Fruit fly (Drosophila melanogaster) whole organism, pupa: ENCODE results near the gene Hmgcr.

Source experiments
- CG10348 ChIP-seq: fragments of 200-800 bp; sonication (Bioruptor generic); IDR thresholded peaks from 2 replicates; pipeline ENCODE4 v1.3.6; 2022; ENCODE audit warnings: missing biosample characterization, missing genetic modification characterization
- CG12605 ChIP-seq: fragments of 200-800 bp; sonication (Bioruptor generic); IDR thresholded peaks from 2 replicates; pipeline ENCODE4 v1.3.6; 2022; ENCODE audit warnings: missing biosample characterization, missing genetic modification characterization
- CG13204 ChIP-seq: fragments of 200-800 bp; sonication (Bioruptor generic); optimal IDR thresholded peaks from 2 replicates; lab custom pipeline; 2018; ENCODE audit warnings: missing biosample characterization, mild to moderate bottlenecking, missing genetic modification characterization, moderate library complexity
- CG14655 ChIP-seq: fragments of 200-800 bp; sonication (Bioruptor generic); optimal IDR thresholded peaks from 3 replicates; lab custom pipeline; 2017; ENCODE audit warnings: mild to moderate bottlenecking, missing biosample characterization, missing genetic modification reagents, missing genetic modification characterization
- CG15710 ChIP-seq: fragments of 200-800 bp; sonication (Bioruptor generic); optimal IDR thresholded peaks from 2 replicates; lab custom pipeline; 2018; ENCODE audit warnings: missing biosample characterization, mild to moderate bottlenecking, missing genetic modification characterization, moderate library complexity
- CG17806 ChIP-seq: fragments of 200-800 bp; sonication (Bioruptor generic); optimal IDR thresholded peaks from 2 replicates; lab custom pipeline; 2018; ENCODE audit warnings: missing biosample characterization, mild to moderate bottlenecking, missing genetic modification characterization, moderate library complexity
- CG32121 ChIP-seq: fragments of 200-800 bp; sonication (Bioruptor generic); IDR thresholded peaks from 2 replicates; pipeline ENCODE4 v1.3.6; 2022; ENCODE audit warnings: missing biosample characterization, missing genetic modification characterization
- CG34367 ChIP-seq: fragments of 200-800 bp; sonication (Bioruptor generic); optimal IDR thresholded peaks from 2 replicates; lab custom pipeline; 2018; ENCODE audit warnings: missing biosample characterization, mild to moderate bottlenecking, missing genetic modification characterization
- CG4496 ChIP-seq: fragments of 200-800 bp; sonication (Bioruptor generic); IDR thresholded peaks from 3 replicates; pipeline ENCODE4 v1.3.6; 2022; ENCODE audit warnings: missing biosample characterization, missing genetic modification characterization
- CG8159 ChIP-seq: fragments of 200-800 bp; sonication (Bioruptor generic); optimal IDR thresholded peaks from 3 replicates; lab custom pipeline; 2018; ENCODE audit warnings: missing biosample characterization, mild to moderate bottlenecking, missing genetic modification characterization, moderate library complexity
- CG8301 ChIP-seq: fragments of 200-800 bp; sonication (Bioruptor generic); optimal IDR thresholded peaks from 2 replicates; lab custom pipeline; 2018; ENCODE audit warnings: missing biosample characterization, mild to moderate bottlenecking, missing genetic modification characterization
- CG9948 ChIP-seq: fragments of 200-800 bp; sonication (Bioruptor generic); optimal IDR thresholded peaks from 2 replicates; lab custom pipeline; 2018; ENCODE audit warnings: missing biosample characterization, mild to moderate bottlenecking, missing genetic modification characterization, moderate library complexity
- D1 ChIP-seq: fragments of 200-800 bp; sonication (Bioruptor generic); optimal IDR thresholded peaks from 2 replicates; lab custom pipeline; 2018; ENCODE audit warnings: missing biosample characterization, mild to moderate bottlenecking, missing genetic modification characterization, moderate library complexity
- EcR ChIP-seq: fragments of 200-800 bp; sonication (Bioruptor generic); optimal IDR thresholded peaks from 3 replicates; lab custom pipeline; 2019; ENCODE audit warnings: missing biosample characterization, missing genetic modification characterization, mild to moderate bottlenecking, moderate library complexity, missing genetic modification reagents
- Ets98B ChIP-seq: fragments of 200-800 bp; sonication (Bioruptor generic); IDR thresholded peaks from 2 replicates; pipeline ENCODE4 v1.3.6; 2022; ENCODE audit warnings: missing biosample characterization, missing genetic modification characterization
- Pif1A ChIP-seq: fragments of 200-800 bp; sonication (Bioruptor generic); optimal IDR thresholded peaks from 3 replicates; lab custom pipeline; 2016; ENCODE audit warnings: missing biosample characterization, missing genetic modification characterization
- Pif1B ChIP-seq: fragments of 200-800 bp; sonication (Bioruptor generic); optimal IDR thresholded peaks from 3 replicates; lab custom pipeline; 2016; ENCODE audit warnings: missing biosample characterization, missing genetic modification characterization
- Snoo ChIP-seq: fragments of 200-800 bp; sonication (Bioruptor generic); optimal IDR thresholded peaks from 3 replicates; lab custom pipeline; 2017; ENCODE audit warnings: missing biosample characterization, mild to moderate bottlenecking, missing genetic modification characterization, inconsistent platforms
- fd96Ca ChIP-seq: fragments of 200-800 bp; sonication (Bioruptor generic); IDR thresholded peaks from 3 replicates; pipeline ENCODE4 v1.3.6; 2022; ENCODE audit warnings: missing biosample characterization, missing genetic modification characterization
- gl ChIP-seq: fragments of 200-800 bp; sonication (Bioruptor generic); optimal IDR thresholded peaks from 2 replicates; lab custom pipeline; 2018; ENCODE audit warnings: missing biosample characterization, mild to moderate bottlenecking, missing genetic modification characterization
- rn ChIP-seq: fragments of 200-800 bp; sonication (Bioruptor generic); IDR thresholded peaks from 2 replicates; pipeline ENCODE4 v1.3.6; 2022; ENCODE audit warnings: missing biosample characterization, missing genetic modification characterization

The Hmgcr gene

dm6 chr3R:23760219-23761018, 27.3 kb downstream of the Hmgcr start, which contains the start of gene SdhD:
TSS of gene SdhD (minus strand) at chr3R:23760600.
- TF ChIP-seq EcR (GFP tag; lab: Kevin White, UChicago) (no peak), Snoo (tag; lab: Kevin White, UChicago) (peak; percentile 32), fd96Ca (GFP tag; lab: Robert Waterston, UW) (no peak), CG12605 (GFP tag; lab: Robert Waterston, UW) (no peak), rn (no peak)

- TF ChIP-seq CG17806 (tag; lab: Kevin White, UChicago) (no peak), CG32121 (GFP tag; lab: Robert Waterston, UW) (no peak), CG9948 (tag; lab: Kevin White, UChicago) (no peak), EcR (GFP tag; lab: Kevin White, UChicago) (no peak), CG14655 (GFP tag; lab: Kevin White, UChicago) (no peak)
Measured at dm6 chr3R:23763015-23763414, 29.9 kb downstream of the Hmgcr start, which contains the start of gene udt. TSS of gene udt (minus strand) at chr3R:23763263.

- TF ChIP-seq Pif1A (GFP tag; lab: Kevin White, UChicago) = peak; percentile 20
- TF ChIP-seq CG8301 (tag; lab: Kevin White, UChicago) = peak; percentile 41
- TF ChIP-seq Pif1B (GFP tag; lab: Kevin White, UChicago) = peak; percentile 5
- TF ChIP-seq EcR (GFP tag; lab: Kevin White, UChicago) = peak; percentile 80
- TF ChIP-seq Snoo (tag; lab: Kevin White, UChicago) = peak; percentile 21
- TF ChIP-seq gl = peak; percentile 71
- TF ChIP-seq CG12605 (GFP tag; lab: Robert Waterston, UW) = no peak; the same call in 1 of the 2 replicates
- TF ChIP-seq CG10348 (GFP tag; lab: Robert Waterston, UW) = no peak
- no peak for TF ChIP-seq CG14655 (GFP tag; lab: Kevin White, UChicago)
- peak; percentile 50 for TF ChIP-seq CG32121 (GFP tag; lab: Robert Waterston, UW)
- peak; percentile 22; the same call in 1 of the 2 replicates for TF ChIP-seq Ets98B (GFP tag; lab: Robert Waterston, UW)
- peak; percentile 36; the same call in 1 of the 3 replicates for TF ChIP-seq CG4496 (GFP tag; lab: Robert Waterston, UW)
- peak; percentile 47 for TF ChIP-seq CG17806 (tag; lab: Kevin White, UChicago)
- no peak for TF ChIP-seq fd96Ca (GFP tag; lab: Robert Waterston, UW)
- no peak for TF ChIP-seq D1
- no peak for TF ChIP-seq rn
- peak; percentile 28 for TF ChIP-seq CG13204
- TF ChIP-seq CG9948 (tag; lab: Kevin White, UChicago) = peak; percentile 33
- peak; percentile 62 for TF ChIP-seq CG15710 (tag; lab: Kevin White, UChicago)
- TF ChIP-seq CG8159 (tag; lab: Kevin White, UChicago) = peak; percentile 75
- TF ChIP-seq CG34367 (tag; lab: Kevin White, UChicago) = peak; percentile 43
- TF ChIP-seq, all 21 proteins: peak for 15
Measured at dm6 chr3R:23763622-23764273, 30.6 kb downstream of the Hmgcr start, which contains the start of gene Lsd-1. TSS of gene Lsd-1 (plus strand) at chr3R:23763857.

DNA sequence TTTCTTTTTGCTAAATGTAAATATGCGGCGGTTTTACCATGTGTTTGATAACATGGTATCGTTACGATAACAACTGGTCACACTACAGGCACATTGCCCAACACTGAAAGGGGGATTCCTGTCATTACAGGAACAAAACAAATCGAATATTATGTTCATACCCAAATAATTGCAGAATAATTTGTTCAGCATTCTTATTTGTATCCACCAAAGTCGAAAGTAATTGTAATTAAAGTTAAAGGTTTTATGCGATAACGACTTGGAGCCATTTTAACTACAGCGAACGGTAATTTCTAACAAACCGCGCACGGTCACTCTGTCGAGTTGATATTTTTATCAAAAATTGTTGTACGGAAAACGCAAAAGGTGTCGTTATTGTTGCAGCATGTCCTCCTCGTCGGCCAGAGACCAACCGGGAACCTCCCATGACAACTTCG, 34.3 kb downstream of the Hmgcr start, which contains the start of the genes CG10214 and CG10375:
Gene CG10214 (minus strand): TSS at position 72 of the 437 bp plus-strand sequence.
Gene CG10375 (plus strand): TSS at position 296 of the 437 bp plus-strand sequence.
- peak; percentile 48 for TF ChIP-seq Snoo (tag; lab: Kevin White, UChicago)
- peak; percentile 55 for TF ChIP-seq CG15710 (tag; lab: Kevin White, UChicago)
- TF ChIP-seq gl = peak; percentile 26
- no peak for TF ChIP-seq rn
- TF ChIP-seq CG12605 (GFP tag; lab: Robert Waterston, UW) = peak; percentile 34; the same call in 1 of the 2 replicates
- TF ChIP-seq Pif1B (GFP tag; lab: Kevin White, UChicago) = no peak
- peak; percentile 61 for TF ChIP-seq CG8159 (tag; lab: Kevin White, UChicago)
- TF ChIP-seq Ets98B (GFP tag; lab: Robert Waterston, UW) = peak; percentile 64
- TF ChIP-seq CG8301 (tag; lab: Kevin White, UChicago) = peak; percentile 62
- TF ChIP-seq CG32121 (GFP tag; lab: Robert Waterston, UW) = peak; percentile 65
- TF ChIP-seq CG14655 (GFP tag; lab: Kevin White, UChicago) = no peak
- no peak for TF ChIP-seq EcR (GFP tag; lab: Kevin White, UChicago)
- TF ChIP-seq Pif1A (GFP tag; lab: Kevin White, UChicago) = no peak
- peak; percentile 14 for TF ChIP-seq CG34367 (tag; lab: Kevin White, UChicago)
- TF ChIP-seq fd96Ca (GFP tag; lab: Robert Waterston, UW) = peak; percentile 67; the same call in 1 of the 3 replicates
- TF ChIP-seq D1 = no peak
- no peak for TF ChIP-seq CG10348 (GFP tag; lab: Robert Waterston, UW)
- peak; percentile 51 for TF ChIP-seq CG17806 (tag; lab: Kevin White, UChicago)
- TF ChIP-seq CG13204 = no peak
- TF ChIP-seq CG9948 (tag; lab: Kevin White, UChicago) = peak; percentile 29
- TF ChIP-seq CG4496 (GFP tag; lab: Robert Waterston, UW) = peak; percentile 75
- TF ChIP-seq, all 21 proteins: peak for 13

DNA sequence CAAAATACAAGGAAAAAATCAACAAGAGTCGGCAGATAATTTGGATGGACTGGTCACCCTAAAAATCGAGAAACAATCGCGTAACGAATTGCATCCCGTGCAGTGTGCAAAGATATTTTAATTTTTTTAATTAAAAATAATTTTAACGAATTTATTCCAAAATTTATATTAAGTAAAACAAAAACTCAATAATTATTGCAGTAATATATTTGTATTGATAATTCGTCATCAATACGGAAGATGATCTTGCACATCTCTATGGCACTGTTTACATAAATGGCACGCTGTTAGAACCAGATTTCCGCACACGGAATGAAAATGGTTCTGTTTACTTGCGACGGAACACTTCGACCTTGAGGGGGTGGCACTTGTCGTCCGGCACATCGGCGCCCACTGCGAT, 39.7 kb downstream of the Hmgcr start, which contains the start of gene tst:
Gene tst (minus strand): TSS at position 52 of the 400 bp plus-strand sequence.
- TF ChIP-seq CG14655 (GFP tag; lab: Kevin White, UChicago) (peak; percentile 91), CG9948 (tag; lab: Kevin White, UChicago) (peak; percentile 87), Pif1A (GFP tag; lab: Kevin White, UChicago) (no peak), Pif1B (GFP tag; lab: Kevin White, UChicago) (no peak), CG4496 (GFP tag; lab: Robert Waterston, UW) (peak; percentile 94), fd96Ca (GFP tag; lab: Robert Waterston, UW) (peak; percentile 94), CG32121 (GFP tag; lab: Robert Waterston, UW) (peak; percentile 95), Snoo (tag; lab: Kevin White, UChicago) (peak; percentile 87), gl (peak; percentile 49), CG17806 (tag; lab: Kevin White, UChicago) (peak; percentile 89), Ets98B (GFP tag; lab: Robert Waterston, UW) (peak; percentile 95), D1 (no peak), CG34367 (tag; lab: Kevin White, UChicago) (peak; percentile 80), CG15710 (tag; lab: Kevin White, UChicago) (peak; percentile 89), CG12605 (GFP tag; lab: Robert Waterston, UW) (peak; percentile 84), CG13204 (no peak), CG8301 (tag; lab: Kevin White, UChicago) (peak; percentile 82), CG8159 (tag; lab: Kevin White, UChicago) (peak; percentile 87), EcR (GFP tag; lab: Kevin White, UChicago) (no peak), rn (peak; percentile 95), CG10348 (GFP tag; lab: Robert Waterston, UW) (peak; percentile 76)
